Fruit fly (Drosophila melanogaster) whole organism, wandering third instar larva: Measurements from ENCODE around the gene Alr.

ENCODE experiments used
- OdsH ChIP-seq: fragments of 200-800 bp; sonication (Bioruptor generic); optimal IDR thresholded peaks from 2 replicates; lab custom pipeline; 2016; ENCODE audit warnings: missing biosample characterization, mild to moderate bottlenecking, missing genetic modification characterization
- br ChIP-seq: fragments of 200-800 bp; sonication (Bioruptor generic); optimal IDR thresholded peaks from 2 replicates; lab custom pipeline; 2016; ENCODE audit warnings: missing biosample characterization, missing genetic modification characterization

dm6 chrX:19714816-19715215 is 33.3 kb upstream of the Alr start:
- no peak for TF ChIP-seq OdsH (GFP tag; lab: Kevin White, UChicago)
- TF ChIP-seq br (GFP tag; lab: Kevin White, UChicago) = no peak
